Fruit fly (Drosophila melanogaster) whole organism, larva: ENCODE results near the gene Ir85a.
A peak's percentile ranks its signal among the peaks of the same experiment; 100 is the strongest.

Experiments
- noc ChIP-seq: fragments of 200-800 bp; sonication (Bioruptor generic); optimal IDR thresholded peaks from 3 replicates; lab custom pipeline; 2019; ENCODE audit warnings: missing biosample characterization, mild to moderate bottlenecking, missing genetic modification characterization, moderate library complexity

The Ir85a gene

dm6 chr3R:8811323-8811936 is 16.9 kb downstream of the Ir85a start:
- peak; percentile 100 for TF ChIP-seq noc (tag; lab: Kevin White, UChicago)

DNA sequence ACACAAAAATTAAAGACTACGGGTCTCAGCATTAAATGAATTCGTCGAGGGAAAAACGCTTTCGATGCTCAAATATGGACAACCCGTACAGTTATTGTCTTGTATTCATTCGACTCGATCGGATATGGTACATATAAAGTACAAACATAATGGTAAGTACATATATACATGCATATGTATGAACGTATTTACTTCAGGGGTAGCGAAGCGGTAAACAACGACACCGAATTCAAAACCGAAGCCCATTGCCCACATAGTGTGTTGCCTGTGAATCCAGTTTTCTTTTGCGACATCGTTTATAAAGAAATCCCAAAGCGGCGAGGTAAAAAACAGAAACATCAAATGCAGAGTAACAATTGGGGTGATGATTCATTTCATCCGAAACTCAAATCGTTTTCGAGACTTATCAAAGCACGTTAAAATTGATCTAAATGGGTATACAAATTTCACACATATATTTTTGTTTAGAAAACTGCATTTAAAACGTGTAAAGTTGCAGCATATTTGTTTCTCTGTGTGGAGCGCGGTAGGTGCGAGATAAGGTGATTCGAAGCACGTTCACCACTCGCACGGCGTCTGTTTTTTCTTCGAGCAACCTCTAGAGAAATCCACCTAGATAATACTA is 18.0 kb downstream of the Ir85a start:
- peak; percentile 3 for TF ChIP-seq noc (tag; lab: Kevin White, UChicago)

- TF ChIP-seq noc (tag; lab: Kevin White, UChicago): no peak
These were observed 18.7 kb downstream of the Ir85a start, which contains the start of gene CG9837 for dm6 chr3R:8813164-8813629. TSS of gene CG9837 (minus strand) at chr3R:8813579.

DNA sequence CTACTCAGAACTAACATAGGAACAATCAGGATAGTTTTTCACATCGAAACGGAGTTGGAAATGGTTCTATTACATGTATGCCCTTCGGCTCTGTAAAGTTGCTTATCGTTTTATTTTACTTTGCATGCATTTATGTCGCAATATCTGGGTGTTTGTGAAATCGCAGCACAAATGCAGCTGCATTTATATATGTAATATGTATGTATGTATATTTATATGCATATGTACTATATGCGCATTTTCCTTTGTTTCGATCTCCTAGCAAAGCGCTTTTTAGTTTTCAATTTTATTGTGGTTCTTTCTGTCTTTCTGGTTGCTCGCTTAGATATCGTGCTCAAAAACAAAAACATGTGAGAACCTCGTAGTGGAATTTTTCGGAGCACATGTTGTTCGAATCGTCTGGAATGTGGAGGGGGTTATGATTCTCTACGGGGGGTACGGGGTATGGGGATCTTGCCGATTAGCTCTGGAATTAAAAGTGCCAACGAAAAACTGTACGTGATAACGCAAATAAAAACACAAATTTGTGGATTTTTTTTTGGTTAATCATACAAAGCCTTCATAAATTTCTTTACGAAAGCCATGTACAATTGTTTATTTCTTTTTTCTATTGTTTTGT is 19.7 kb downstream of the Ir85a start:
- peak; percentile 47 for TF ChIP-seq noc (tag; lab: Kevin White, UChicago)

dm6 chr3R:8815074-8815473 is 20.6 kb downstream of the Ir85a start:
- no peak for TF ChIP-seq noc (tag; lab: Kevin White, UChicago)

dm6 chr3R:8818239-8818638 is 23.8 kb downstream of the Ir85a start:
- no peak for TF ChIP-seq noc (tag; lab: Kevin White, UChicago)

dm6 chr3R:8819551-8820057 is 25.1 kb downstream of the Ir85a start:
- peak; percentile 22 for TF ChIP-seq noc (tag; lab: Kevin White, UChicago)

dm6 chr3R:8820428-8820912 is 26.0 kb downstream of the Ir85a start, which contains the start of gene aqz:
TSS of gene aqz (minus strand) at chr3R:8820682.
- TF ChIP-seq noc (tag; lab: Kevin White, UChicago): peak; percentile 57

DNA sequence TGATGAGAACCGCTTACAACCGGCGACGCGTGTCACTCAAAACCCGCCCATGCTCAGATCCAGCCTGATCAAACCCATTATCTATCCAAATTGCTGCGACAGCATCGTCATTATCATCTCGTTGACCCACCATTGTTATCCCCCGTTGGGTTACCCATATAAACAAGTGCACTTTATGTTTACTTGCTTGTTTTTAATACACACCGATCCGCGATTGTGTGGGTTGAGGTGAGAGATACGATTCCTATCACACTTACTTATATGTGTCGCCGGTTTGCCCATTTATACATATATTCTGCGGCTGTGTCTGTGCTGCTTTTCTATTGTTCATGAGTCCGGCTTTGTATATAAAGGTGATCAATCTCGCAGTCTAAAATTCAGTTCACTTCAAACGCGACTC is 27.1 kb downstream of the Ir85a start, which contains the start of gene CG8369:
CG8369 (plus strand) TSS at position 386 of the 400 bp plus-strand sequence.
- peak; percentile 52 for TF ChIP-seq noc (tag; lab: Kevin White, UChicago)

- no peak for TF ChIP-seq noc (tag; lab: Kevin White, UChicago)
These were observed 28.4 kb downstream of the Ir85a start for dm6 chr3R:8822919-8823318.

dm6 chr3R:8823761-8824499 is 29.4 kb downstream of the Ir85a start, which contains the start of the genes IscU and CG8379:
TSS of gene IscU (minus strand) at chr3R:8824177.
TSS of gene CG8379 (plus strand) at chr3R:8824411.
- no peak for TF ChIP-seq noc (tag; lab: Kevin White, UChicago)

dm6 chr3R:8841038-8841437 is 46.6 kb downstream of the Ir85a start:
- no peak for TF ChIP-seq noc (tag; lab: Kevin White, UChicago)

dm6 chr3R:8841533-8841932 is 47.0 kb downstream of the Ir85a start:
- TF ChIP-seq noc (tag; lab: Kevin White, UChicago): no peak

- TF ChIP-seq noc (tag; lab: Kevin White, UChicago): no peak
These were observed 49.6 kb downstream of the Ir85a start for dm6 chr3R:8843942-8844637.

- TF ChIP-seq noc (tag; lab: Kevin White, UChicago): no peak
These were observed 50.5 kb downstream of the Ir85a start for dm6 chr3R:8844955-8845354.
